Fruit fly (Drosophila melanogaster) whole organism, prepupa: ENCODE results near the gene CG15820.

Experiments
- Blimp-1 ChIP-seq: fragments of 200-800 bp; sonication (Bioruptor generic); optimal IDR thresholded peaks from 3 replicates; lab custom pipeline; 2017; ENCODE audit warnings: missing biosample characterization, missing genetic modification characterization, mild to moderate bottlenecking, moderate library complexity, missing genetic modification reagents
- CG10631 ChIP-seq: fragments of 200-800 bp; sonication (Bioruptor generic); optimal IDR thresholded peaks from 2 replicates; lab custom pipeline; 2016; ENCODE audit warnings: missing biosample characterization, missing genetic modification characterization
- CG11294 ChIP-seq: fragments of 200-800 bp; sonication (Bioruptor generic); IDR thresholded peaks from 2 replicates; pipeline ENCODE4 v1.3.6; 2022; ENCODE audit warnings: missing biosample characterization, missing genetic modification characterization
- CG11762 ChIP-seq: fragments of 200-800 bp; sonication (Bioruptor generic); optimal IDR thresholded peaks from 3 replicates; lab custom pipeline; 2016; ENCODE audit warnings: missing biosample characterization, missing genetic modification characterization; ENCODE audit not compliant: insufficient read depth
- CG15336 ChIP-seq: fragments of 200-800 bp; sonication (Bioruptor generic); IDR thresholded peaks from 2 replicates; pipeline ENCODE4 v1.3.6; 2022; ENCODE audit warnings: missing biosample characterization, missing genetic modification characterization
- CG1621 ChIP-seq: fragments of 200-800 bp; sonication (Bioruptor generic); optimal IDR thresholded peaks from 3 replicates; lab custom pipeline; 2018; ENCODE audit warnings: missing biosample characterization, mild to moderate bottlenecking, missing genetic modification characterization
- CG16779 ChIP-seq: fragments of 200-800 bp; sonication (Bioruptor generic); optimal IDR thresholded peaks from 3 replicates; lab custom pipeline; 2017; ENCODE audit warnings: missing biosample characterization, mild to moderate bottlenecking, missing genetic modification characterization
- CG31627 ChIP-seq: fragments of 200-800 bp; sonication (Bioruptor generic); optimal IDR thresholded peaks from 3 replicates; lab custom pipeline; 2016; ENCODE audit warnings: missing biosample characterization, missing genetic modification characterization
- CG6163 ChIP-seq: fragments of 200-800 bp; sonication (Bioruptor generic); IDR thresholded peaks from 3 replicates; pipeline ENCODE4 v1.3.6; 2022; ENCODE audit warnings: missing biosample characterization, missing genetic modification characterization
- CG6276 ChIP-seq: fragments of 200-800 bp; sonication (Bioruptor generic); optimal IDR thresholded peaks from 2 replicates; lab custom pipeline; 2017; ENCODE audit warnings: missing biosample characterization, mild to moderate bottlenecking, missing genetic modification characterization
- CG6792 ChIP-seq: fragments of 200-800 bp; sonication (Bioruptor generic); optimal IDR thresholded peaks from 3 replicates; lab custom pipeline; 2016; ENCODE audit warnings: missing biosample characterization, missing genetic modification characterization
- CG6808 ChIP-seq: fragments of 200-800 bp; sonication (Bioruptor generic); optimal IDR thresholded peaks from 3 replicates; lab custom pipeline; 2017; ENCODE audit warnings: missing biosample characterization, missing genetic modification characterization, mild to moderate bottlenecking, moderate library complexity, missing genetic modification reagents
- CG6854 ChIP-seq: fragments of 200-800 bp; sonication (Bioruptor generic); optimal IDR thresholded peaks from 2 replicates; lab custom pipeline; 2017; ENCODE audit warnings: missing biosample characterization, mild to moderate bottlenecking, missing genetic modification characterization
- CG7368 ChIP-seq: fragments of 200-800 bp; sonication (Bioruptor generic); optimal IDR thresholded peaks from 3 replicates; lab custom pipeline; 2016; ENCODE audit warnings: missing biosample characterization, missing genetic modification characterization
- CG8119 ChIP-seq: fragments of 200-800 bp; sonication (Bioruptor generic); IDR thresholded peaks from 3 replicates; pipeline ENCODE4 v1.3.6; 2022; ENCODE audit warnings: missing biosample characterization, missing genetic modification characterization
- CG8632 ChIP-seq: fragments of 200-800 bp; sonication (Bioruptor generic); optimal IDR thresholded peaks from 3 replicates; lab custom pipeline; 2016; ENCODE audit warnings: missing biosample characterization, missing genetic modification characterization
- CG9139 ChIP-seq: fragments of 200-800 bp; sonication (Bioruptor generic); optimal IDR thresholded peaks from 3 replicates; lab custom pipeline; 2017; ENCODE audit warnings: missing biosample characterization, mild to moderate bottlenecking, missing genetic modification characterization
- Eip75B ChIP-seq: fragments of 200-800 bp; sonication (Bioruptor generic); optimal IDR thresholded peaks from 3 replicates; lab custom pipeline; 2016; ENCODE audit warnings: missing biosample characterization, missing genetic modification characterization
- Eip78C ChIP-seq: fragments of 200-800 bp; sonication (Bioruptor generic); peaks from one replicate; lab custom pipeline; 2016; ENCODE audit warnings: missing biosample characterization, missing genetic modification characterization
- Eip93F ChIP-seq: fragments of 200-800 bp; sonication (Bioruptor generic); optimal IDR thresholded peaks from 2 replicates; lab custom pipeline; 2016; ENCODE audit warnings: missing biosample characterization, mild to moderate bottlenecking, missing genetic modification characterization
- Ets96B ChIP-seq: fragments of 200-800 bp; optimal IDR thresholded peaks from 2 replicates; lab custom pipeline; 2019; ENCODE audit warnings: missing biosample characterization, mild to moderate bottlenecking, missing genetic modification characterization, moderate library complexity
- Gug ChIP-seq: fragments of 200-800 bp; sonication (Bioruptor generic); IDR thresholded peaks from 2 replicates; pipeline ENCODE4 v1.3.6; 2022; ENCODE audit warnings: missing biosample characterization, missing genetic modification characterization
- Hr38 ChIP-seq: sonication (Bioruptor generic); optimal IDR thresholded peaks from 2 replicates; lab custom pipeline; 2016; ENCODE audit warnings: missing biosample characterization, missing genetic modification characterization
- Hr39 ChIP-seq: fragments of 200-800 bp; sonication (Bioruptor generic); optimal IDR thresholded peaks from 2 replicates; lab custom pipeline; 2016; ENCODE audit warnings: missing biosample characterization, missing genetic modification characterization
- Hr4 ChIP-seq: fragments of 200-800 bp; sonication (Bioruptor generic); optimal IDR thresholded peaks from 3 replicates; lab custom pipeline; 2016; ENCODE audit warnings: missing biosample characterization, missing genetic modification characterization
- Lpt ChIP-seq: fragments of 200-800 bp; sonication (Bioruptor generic); optimal IDR thresholded peaks from 3 replicates; lab custom pipeline; 2016; ENCODE audit warnings: missing biosample characterization, missing genetic modification characterization
- Met ChIP-seq: fragments of 200-800 bp; sonication (Bioruptor generic); optimal IDR thresholded peaks from 3 replicates; lab custom pipeline; 2016; ENCODE audit warnings: missing biosample characterization, missing genetic modification characterization
- Smox ChIP-seq: fragments of 200-800 bp; sonication (Bioruptor generic); optimal IDR thresholded peaks from 3 replicates; lab custom pipeline; 2016; ENCODE audit warnings: missing biosample characterization, missing genetic modification characterization
- Sox102F ChIP-seq: fragments of 200-800 bp; sonication (Bioruptor generic); optimal IDR thresholded peaks from 2 replicates; lab custom pipeline; 2016; ENCODE audit warnings: missing biosample characterization, mild to moderate bottlenecking, missing genetic modification characterization
- Sox14 ChIP-seq: fragments of 200-800 bp; sonication (Bioruptor generic); optimal IDR thresholded peaks from 3 replicates; lab custom pipeline; 2016; ENCODE audit warnings: missing biosample characterization, missing genetic modification characterization
- Sox15 ChIP-seq: fragments of 200-800 bp; sonication (Bioruptor generic); optimal IDR thresholded peaks from 3 replicates; lab custom pipeline; 2016; ENCODE audit warnings: missing biosample characterization, missing genetic modification characterization
- achi ChIP-seq: fragments of 200-800 bp; sonication (Bioruptor generic); optimal IDR thresholded peaks from 3 replicates; lab custom pipeline; 2016; ENCODE audit warnings: missing biosample characterization, missing genetic modification characterization
- acj6 ChIP-seq: fragments of 200-800 bp; sonication (Bioruptor generic); optimal IDR thresholded peaks from 3 replicates; lab custom pipeline; 2016; ENCODE audit warnings: missing biosample characterization, missing genetic modification characterization
- cyc ChIP-seq: fragments of 200-800 bp; sonication (Bioruptor generic); optimal IDR thresholded peaks from 3 replicates; lab custom pipeline; 2016; ENCODE audit warnings: missing biosample characterization, missing genetic modification characterization
- dac ChIP-seq: fragments of 200-800 bp; sonication (Bioruptor generic); optimal IDR thresholded peaks from 2 replicates; lab custom pipeline; 2017; ENCODE audit warnings: missing biosample characterization, mild to moderate bottlenecking, missing genetic modification characterization
- dsx ChIP-seq: fragments of 200-800 bp; optimal IDR thresholded peaks from 3 replicates; lab custom pipeline; 2019; ENCODE audit warnings: missing biosample characterization, mild to moderate bottlenecking, missing genetic modification characterization, moderate library complexity; ENCODE audit not compliant: poor library complexity, severe bottlenecking
- eg ChIP-seq: fragments of 200-800 bp; sonication (Bioruptor generic); IDR thresholded peaks from 3 replicates; pipeline ENCODE4 v1.3.6; 2022; ENCODE audit warnings: missing biosample characterization, missing genetic modification characterization
- esn ChIP-seq: fragments of 200-800 bp; sonication (Bioruptor generic); optimal IDR thresholded peaks from 2 replicates; lab custom pipeline; 2016; ENCODE audit warnings: missing biosample characterization, mild to moderate bottlenecking, missing genetic modification characterization, moderate library complexity
- fd85E ChIP-seq: fragments of 200-800 bp; sonication (Bioruptor generic); optimal IDR thresholded peaks from 3 replicates; lab custom pipeline; 2016; ENCODE audit warnings: missing biosample characterization, missing genetic modification characterization
- fkh ChIP-seq: fragments of 200-800 bp; sonication (Bioruptor generic); optimal IDR thresholded peaks from 3 replicates; lab custom pipeline; 2017; ENCODE audit warnings: missing biosample characterization, mild to moderate bottlenecking, missing genetic modification characterization, moderate library complexity
- pdm3 ChIP-seq: fragments of 200-800 bp; sonication (Bioruptor generic); optimal IDR thresholded peaks from 3 replicates; lab custom pipeline; 2016; ENCODE audit warnings: missing biosample characterization, missing genetic modification characterization
- salr ChIP-seq, 2 experiments: fragments of 200-800 bp; sonication (Bioruptor generic); optimal IDR thresholded peaks; 3 replicates each; lab custom pipeline; 2016 to 2018; ENCODE audit warnings: missing biosample characterization in 2 of 2, missing genetic modification characterization in 2 of 2, mild to moderate bottlenecking in 1 of 2
- spab ChIP-seq: fragments of 200-800 bp; sonication (Bioruptor generic); optimal IDR thresholded peaks from 2 replicates; lab custom pipeline; 2017; ENCODE audit warnings: missing biosample characterization, mild to moderate bottlenecking, missing genetic modification characterization, missing genetic modification reagents
- ss ChIP-seq, 2 experiments: fragments of 200-800 bp; sonication (Bioruptor generic); optimal IDR thresholded peaks; 2 replicates in 1 of 2; 3 replicates in 1 of 2; lab custom pipeline; 2017 to 2018; ENCODE audit warnings: mild to moderate bottlenecking in 2 of 2, missing biosample characterization in 2 of 2, missing genetic modification characterization in 2 of 2, moderate library complexity in 1 of 2
- svp ChIP-seq: fragments of 200-800 bp; sonication (Bioruptor generic); peaks from one replicate; lab custom pipeline; 2016; ENCODE audit warnings: missing biosample characterization, missing genetic modification characterization
- topi ChIP-seq: fragments of 200-800 bp; sonication (Bioruptor generic); optimal IDR thresholded peaks from 3 replicates; lab custom pipeline; 2016; ENCODE audit warnings: missing biosample characterization, missing genetic modification characterization
- vri ChIP-seq: fragments of 200-800 bp; sonication (Bioruptor generic); optimal IDR thresholded peaks from 3 replicates; lab custom pipeline; 2016; ENCODE audit warnings: missing biosample characterization, mild to moderate bottlenecking, missing genetic modification characterization

Gene CG15820

dm6 chr3L:2152730-2153129 lies 21.4 kb downstream of the CG15820 start (continued):
- peak; percentile 64 for TF ChIP-seq acj6 (GFP tag; lab: Kevin White, UChicago)
- no peak for TF ChIP-seq eg (GFP tag; lab: Robert Waterston, UW)
- peak; percentile 62 for TF ChIP-seq CG6163 (GFP tag; lab: Robert Waterston, UW)
- TF ChIP-seq, all 60 proteins: peak for 37

dm6 chr3L:2151588-2152372 lies 22.4 kb downstream of the CG15820 start, which contains the start of gene zormin:
zormin (minus strand) TSS chr3L:2151700.
- TF ChIP-seq CG16779: no peak
- peak; percentile 68 for TF ChIP-seq achi
- peak; percentile 88 for TF ChIP-seq CG6163 (GFP tag; lab: Robert Waterston, UW)
- peak; percentile 55 for TF ChIP-seq Blimp-1 (GFP tag; lab: Kevin White, UChicago)
- TF ChIP-seq fkh (GFP tag; lab: Kevin White, UChicago): peak; percentile 25
- TF ChIP-seq Smox (GFP tag; lab: Kevin White, UChicago): peak; percentile 56
- no peak for TF ChIP-seq Hr38 (GFP tag; lab: Kevin White, UChicago)
- peak; percentile 47 to 65 for TF ChIP-seq ss (GFP tag; optimal IDR thresholded peaks at IDR 0.05; lab: Kevin White, UChicago)
- peak; percentile 43 for TF ChIP-seq CG6808
- peak; percentile 77 for TF ChIP-seq CG7368 (GFP tag; lab: Kevin White, UChicago)
- peak; percentile 37 for TF ChIP-seq Sox15 (GFP tag; lab: Kevin White, UChicago)
- peak; percentile 61 for TF ChIP-seq CG31627 (GFP tag; lab: Kevin White, UChicago)
- TF ChIP-seq CG8119 (GFP tag; lab: Robert Waterston, UW): peak; percentile 53; the same call in 2 of the 3 replicates
- peak; percentile 69 for TF ChIP-seq Met (GFP tag; lab: Kevin White, UChicago)
- peak; percentile 72 for TF ChIP-seq CG6792 (GFP tag; lab: Kevin White, UChicago)
- TF ChIP-seq Ets96B (tag; lab: Kevin White, UChicago): peak; percentile 77
- peak; percentile 77 for TF ChIP-seq pdm3
- TF ChIP-seq esn (GFP tag; lab: Kevin White, UChicago): peak; percentile 70
- TF ChIP-seq Hr39 (GFP tag; lab: Kevin White, UChicago): peak; percentile 74
- peak; percentile 62 for TF ChIP-seq Sox102F
- peak; percentile 56 for TF ChIP-seq dsx (GFP tag; lab: Kevin White, UChicago)
- TF ChIP-seq Sox14 (GFP tag; lab: Kevin White, UChicago): peak; percentile 66
- peak; percentile 33; the same call in 1 of the 2 replicates for TF ChIP-seq CG11294 (GFP tag; lab: Robert Waterston, UW)
- TF ChIP-seq CG11762 (GFP tag; lab: Kevin White, UChicago): peak; percentile 62
- peak; percentile 82 for TF ChIP-seq topi (GFP tag; lab: Kevin White, UChicago)
- TF ChIP-seq Lpt (GFP tag; lab: Kevin White, UChicago): peak; percentile 6
- no peak for TF ChIP-seq dac (GFP tag; lab: Kevin White, UChicago)
- TF ChIP-seq vri (GFP tag; lab: Kevin White, UChicago): no peak
- TF ChIP-seq eg (GFP tag; lab: Robert Waterston, UW): no peak; the same call in 1 of the 3 replicates
- TF ChIP-seq CG8632 (GFP tag; lab: Kevin White, UChicago): peak; percentile 57
- TF ChIP-seq spab: peak; percentile 61
- TF ChIP-seq fd85E (GFP tag; lab: Kevin White, UChicago): peak; percentile 27
- peak; percentile 96 for TF ChIP-seq Eip78C
- peak; percentile 73 for TF ChIP-seq CG1621 (tag; lab: Kevin White, UChicago)
- peak; percentile 73 for TF ChIP-seq CG10631 (GFP tag; lab: Kevin White, UChicago)
- TF ChIP-seq svp (GFP tag; lab: Kevin White, UChicago): peak; percentile 93
- peak; percentile 3 for TF ChIP-seq CG6276 (GFP tag; lab: Kevin White, UChicago)
- peak; percentile 47 for TF ChIP-seq Gug
- peak; percentile 60 for TF ChIP-seq CG6854 (GFP tag; lab: Kevin White, UChicago)
- TF ChIP-seq salr (GFP tag; optimal IDR thresholded peaks at IDR 0.05; lab: Kevin White, UChicago): peak in 1 of 2 experiments; percentile 70
- peak; percentile 46; the same call in 1 of the 2 replicates for TF ChIP-seq CG15336 (GFP tag; lab: Robert Waterston, UW)
- TF ChIP-seq Eip93F (GFP tag; lab: Kevin White, UChicago): no peak
- TF ChIP-seq Hr4 (GFP tag; lab: Kevin White, UChicago): peak; percentile 63
- TF ChIP-seq cyc (GFP tag; lab: Kevin White, UChicago): peak; percentile 88
- TF ChIP-seq CG9139 (GFP tag; lab: Kevin White, UChicago): peak; percentile 8
- TF ChIP-seq Eip75B (GFP tag; lab: Kevin White, UChicago): peak; percentile 75
